Worm (Caenorhabditis elegans) whole organism, L2 larva: ENCODE results near the gene kbp-4.

Experiments
- alr-1 ChIP-seq: fragments of 150-350 bp; optimal IDR thresholded peaks from 2 replicates; lab custom pipeline; 2014; ENCODE audit warnings: missing biosample characterization, missing genetic modification characterization
- ceh-82 ChIP-seq: fragments of 150-350 bp; optimal IDR thresholded peaks from 2 replicates; lab custom pipeline; 2014; ENCODE audit warnings: missing biosample characterization, missing genetic modification characterization
- egl-27 ChIP-seq: sonication (generic microtip); optimal IDR thresholded peaks from 3 replicates; lab custom pipeline; 2017; ENCODE audit warnings: missing biosample characterization, missing genetic modification reagents, missing genetic modification characterization
- nhr-11 ChIP-seq: fragments of 150-350 bp; optimal IDR thresholded peaks from 2 replicates; lab custom pipeline; 2014; ENCODE audit warnings: missing biosample characterization, missing genetic modification characterization
- nhr-25 ChIP-seq: fragments of 150-350 bp; sonication (generic microtip); optimal IDR thresholded peaks from 3 replicates; lab custom pipeline; 2014; ENCODE audit warnings: missing biosample characterization, missing genetic modification characterization
- snpc-4 ChIP-seq: fragments of 150-350 bp; optimal IDR thresholded peaks from 2 replicates; lab custom pipeline; 2014; ENCODE audit warnings: missing biosample characterization, missing genetic modification characterization
- zag-1 ChIP-seq: fragments of 150-350 bp; optimal IDR thresholded peaks from 2 replicates; lab custom pipeline; 2014; ENCODE audit warnings: missing biosample characterization, missing genetic modification characterization

- TF ChIP-seq nhr-11 (no peak), nhr-25 (tag; lab: Kevin White, UChicago) (no peak), snpc-4 (no peak), egl-27 (tag; lab: Kevin White, UChicago) (no peak), ceh-82 (tag; lab: Kevin White, UChicago) (no peak), alr-1 (no peak), zag-1 (tag; lab: Kevin White, UChicago) (no peak)
Measured at ce11 chrIII:1102908-1103307, 22.2 kb downstream of the kbp-4 start, which contains the start of gene exc-6.
